Fruit fly (Drosophila melanogaster) whole organism, prepupa: ENCODE measurements around the gene PIG-K.

Source experiments
- CG11294 ChIP-seq: fragments of 200-800 bp; sonication (Bioruptor generic); IDR thresholded peaks from 2 replicates; pipeline ENCODE4 v1.3.6; 2022; ENCODE audit warnings: missing biosample characterization, missing genetic modification characterization
- CG11762 ChIP-seq: fragments of 200-800 bp; sonication (Bioruptor generic); optimal IDR thresholded peaks from 3 replicates; lab custom pipeline; 2016; ENCODE audit warnings: missing biosample characterization, missing genetic modification characterization; ENCODE audit not compliant: insufficient read depth
- CG11902 ChIP-seq: fragments of 200-800 bp; sonication (Bioruptor generic); optimal IDR thresholded peaks from 3 replicates; lab custom pipeline; 2016; ENCODE audit warnings: missing biosample characterization, missing genetic modification characterization
- CG15336 ChIP-seq: fragments of 200-800 bp; sonication (Bioruptor generic); IDR thresholded peaks from 2 replicates; pipeline ENCODE4 v1.3.6; 2022; ENCODE audit warnings: missing biosample characterization, missing genetic modification characterization
- CG1621 ChIP-seq: fragments of 200-800 bp; sonication (Bioruptor generic); optimal IDR thresholded peaks from 3 replicates; lab custom pipeline; 2018; ENCODE audit warnings: missing biosample characterization, mild to moderate bottlenecking, missing genetic modification characterization
- CG16779 ChIP-seq: fragments of 200-800 bp; sonication (Bioruptor generic); optimal IDR thresholded peaks from 3 replicates; lab custom pipeline; 2017; ENCODE audit warnings: missing biosample characterization, mild to moderate bottlenecking, missing genetic modification characterization
- CG31627 ChIP-seq: fragments of 200-800 bp; sonication (Bioruptor generic); optimal IDR thresholded peaks from 3 replicates; lab custom pipeline; 2016; ENCODE audit warnings: missing biosample characterization, missing genetic modification characterization
- CG32006 ChIP-seq: fragments of 200-800 bp; sonication (Bioruptor generic); optimal IDR thresholded peaks from 3 replicates; lab custom pipeline; 2017; ENCODE audit warnings: missing biosample characterization, mild to moderate bottlenecking, missing genetic modification characterization
- CG34406 ChIP-seq: fragments of 200-800 bp; sonication (Bioruptor generic); optimal IDR thresholded peaks from 3 replicates; lab custom pipeline; 2016; ENCODE audit warnings: missing biosample characterization, missing genetic modification characterization
- CG3919 ChIP-seq: fragments of 200-800 bp; sonication (Bioruptor generic); optimal IDR thresholded peaks from 3 replicates; lab custom pipeline; 2016; ENCODE audit warnings: missing biosample characterization, missing genetic modification characterization
- CG6163 ChIP-seq: fragments of 200-800 bp; sonication (Bioruptor generic); IDR thresholded peaks from 3 replicates; pipeline ENCODE4 v1.3.6; 2022; ENCODE audit warnings: missing biosample characterization, missing genetic modification characterization
- CG6276 ChIP-seq: fragments of 200-800 bp; sonication (Bioruptor generic); optimal IDR thresholded peaks from 2 replicates; lab custom pipeline; 2017; ENCODE audit warnings: missing biosample characterization, mild to moderate bottlenecking, missing genetic modification characterization
- CG6792 ChIP-seq: fragments of 200-800 bp; sonication (Bioruptor generic); optimal IDR thresholded peaks from 3 replicates; lab custom pipeline; 2016; ENCODE audit warnings: missing biosample characterization, missing genetic modification characterization
- CG6808 ChIP-seq: fragments of 200-800 bp; sonication (Bioruptor generic); optimal IDR thresholded peaks from 3 replicates; lab custom pipeline; 2017; ENCODE audit warnings: missing biosample characterization, missing genetic modification characterization, mild to moderate bottlenecking, moderate library complexity, missing genetic modification reagents
- CG6854 ChIP-seq: fragments of 200-800 bp; sonication (Bioruptor generic); optimal IDR thresholded peaks from 2 replicates; lab custom pipeline; 2017; ENCODE audit warnings: missing biosample characterization, mild to moderate bottlenecking, missing genetic modification characterization
- CG7368 ChIP-seq: fragments of 200-800 bp; sonication (Bioruptor generic); optimal IDR thresholded peaks from 3 replicates; lab custom pipeline; 2016; ENCODE audit warnings: missing biosample characterization, missing genetic modification characterization
- CG8119 ChIP-seq: fragments of 200-800 bp; sonication (Bioruptor generic); IDR thresholded peaks from 3 replicates; pipeline ENCODE4 v1.3.6; 2022; ENCODE audit warnings: missing biosample characterization, missing genetic modification characterization
- CG8319 ChIP-seq: fragments of 200-800 bp; sonication (Bioruptor generic); optimal IDR thresholded peaks from 3 replicates; lab custom pipeline; 2016; ENCODE audit warnings: missing biosample characterization, missing genetic modification characterization
- CG8632 ChIP-seq: fragments of 200-800 bp; sonication (Bioruptor generic); optimal IDR thresholded peaks from 3 replicates; lab custom pipeline; 2016; ENCODE audit warnings: missing biosample characterization, missing genetic modification characterization
- CG9139 ChIP-seq: fragments of 200-800 bp; sonication (Bioruptor generic); optimal IDR thresholded peaks from 3 replicates; lab custom pipeline; 2017; ENCODE audit warnings: missing biosample characterization, mild to moderate bottlenecking, missing genetic modification characterization
- Eip78C ChIP-seq: fragments of 200-800 bp; sonication (Bioruptor generic); peaks from one replicate; lab custom pipeline; 2016; ENCODE audit warnings: missing biosample characterization, missing genetic modification characterization
- Eip93F ChIP-seq: fragments of 200-800 bp; sonication (Bioruptor generic); optimal IDR thresholded peaks from 2 replicates; lab custom pipeline; 2016; ENCODE audit warnings: missing biosample characterization, mild to moderate bottlenecking, missing genetic modification characterization
- Ets96B ChIP-seq: fragments of 200-800 bp; optimal IDR thresholded peaks from 2 replicates; lab custom pipeline; 2019; ENCODE audit warnings: missing biosample characterization, mild to moderate bottlenecking, missing genetic modification characterization, moderate library complexity
- Gug ChIP-seq: fragments of 200-800 bp; sonication (Bioruptor generic); IDR thresholded peaks from 2 replicates; pipeline ENCODE4 v1.3.6; 2022; ENCODE audit warnings: missing biosample characterization, missing genetic modification characterization
- Hr38 ChIP-seq: sonication (Bioruptor generic); optimal IDR thresholded peaks from 2 replicates; lab custom pipeline; 2016; ENCODE audit warnings: missing biosample characterization, missing genetic modification characterization
- Hr4 ChIP-seq: fragments of 200-800 bp; sonication (Bioruptor generic); optimal IDR thresholded peaks from 3 replicates; lab custom pipeline; 2016; ENCODE audit warnings: missing biosample characterization, missing genetic modification characterization
- Met ChIP-seq: fragments of 200-800 bp; sonication (Bioruptor generic); optimal IDR thresholded peaks from 3 replicates; lab custom pipeline; 2016; ENCODE audit warnings: missing biosample characterization, missing genetic modification characterization
- OdsH ChIP-seq: fragments of 200-800 bp; sonication (Bioruptor generic); optimal IDR thresholded peaks from 3 replicates; lab custom pipeline; 2016; ENCODE audit warnings: missing biosample characterization, missing genetic modification characterization
- Smox ChIP-seq: fragments of 200-800 bp; sonication (Bioruptor generic); optimal IDR thresholded peaks from 3 replicates; lab custom pipeline; 2016; ENCODE audit warnings: missing biosample characterization, missing genetic modification characterization
- Sox14 ChIP-seq: fragments of 200-800 bp; sonication (Bioruptor generic); optimal IDR thresholded peaks from 3 replicates; lab custom pipeline; 2016; ENCODE audit warnings: missing biosample characterization, missing genetic modification characterization
- Sox15 ChIP-seq: fragments of 200-800 bp; sonication (Bioruptor generic); optimal IDR thresholded peaks from 3 replicates; lab custom pipeline; 2016; ENCODE audit warnings: missing biosample characterization, missing genetic modification characterization
- acj6 ChIP-seq: fragments of 200-800 bp; sonication (Bioruptor generic); optimal IDR thresholded peaks from 3 replicates; lab custom pipeline; 2016; ENCODE audit warnings: missing biosample characterization, missing genetic modification characterization
- dsx ChIP-seq: fragments of 200-800 bp; optimal IDR thresholded peaks from 3 replicates; lab custom pipeline; 2019; ENCODE audit warnings: missing biosample characterization, mild to moderate bottlenecking, missing genetic modification characterization, moderate library complexity; ENCODE audit not compliant: poor library complexity, severe bottlenecking
- eg ChIP-seq: fragments of 200-800 bp; sonication (Bioruptor generic); IDR thresholded peaks from 3 replicates; pipeline ENCODE4 v1.3.6; 2022; ENCODE audit warnings: missing biosample characterization, missing genetic modification characterization
- esn ChIP-seq: fragments of 200-800 bp; sonication (Bioruptor generic); optimal IDR thresholded peaks from 2 replicates; lab custom pipeline; 2016; ENCODE audit warnings: missing biosample characterization, mild to moderate bottlenecking, missing genetic modification characterization, moderate library complexity
- fkh ChIP-seq: fragments of 200-800 bp; sonication (Bioruptor generic); optimal IDR thresholded peaks from 3 replicates; lab custom pipeline; 2017; ENCODE audit warnings: missing biosample characterization, mild to moderate bottlenecking, missing genetic modification characterization, moderate library complexity
- pdm3 ChIP-seq: fragments of 200-800 bp; sonication (Bioruptor generic); optimal IDR thresholded peaks from 3 replicates; lab custom pipeline; 2016; ENCODE audit warnings: missing biosample characterization, missing genetic modification characterization
- spab ChIP-seq: fragments of 200-800 bp; sonication (Bioruptor generic); optimal IDR thresholded peaks from 2 replicates; lab custom pipeline; 2017; ENCODE audit warnings: missing biosample characterization, mild to moderate bottlenecking, missing genetic modification characterization, missing genetic modification reagents
- ss ChIP-seq, 2 experiments: fragments of 200-800 bp; sonication (Bioruptor generic); optimal IDR thresholded peaks; 2 replicates in 1 of 2; 3 replicates in 1 of 2; lab custom pipeline; 2017 to 2018; ENCODE audit warnings: mild to moderate bottlenecking in 2 of 2, missing biosample characterization in 2 of 2, missing genetic modification characterization in 2 of 2, moderate library complexity in 1 of 2
- topi ChIP-seq: fragments of 200-800 bp; sonication (Bioruptor generic); optimal IDR thresholded peaks from 3 replicates; lab custom pipeline; 2016; ENCODE audit warnings: missing biosample characterization, missing genetic modification characterization
- vri ChIP-seq: fragments of 200-800 bp; sonication (Bioruptor generic); optimal IDR thresholded peaks from 3 replicates; lab custom pipeline; 2016; ENCODE audit warnings: missing biosample characterization, mild to moderate bottlenecking, missing genetic modification characterization

The PIG-K gene

dm6 chrX:2032160-2032801 is 23.1 kb upstream of the PIG-K start:
- no peak for TF ChIP-seq Met (GFP tag; lab: Kevin White, UChicago)
- peak; percentile 41 for TF ChIP-seq Eip78C (GFP tag; lab: Kevin White, UChicago)
- no peak for TF ChIP-seq CG9139 (GFP tag; lab: Kevin White, UChicago)
- no peak for TF ChIP-seq Gug
- TF ChIP-seq CG6276 = peak; percentile 11
- TF ChIP-seq CG1621 (tag; lab: Kevin White, UChicago) = no peak
- TF ChIP-seq Hr4 = no peak
- TF ChIP-seq CG32006 = peak; percentile 54

DNA sequence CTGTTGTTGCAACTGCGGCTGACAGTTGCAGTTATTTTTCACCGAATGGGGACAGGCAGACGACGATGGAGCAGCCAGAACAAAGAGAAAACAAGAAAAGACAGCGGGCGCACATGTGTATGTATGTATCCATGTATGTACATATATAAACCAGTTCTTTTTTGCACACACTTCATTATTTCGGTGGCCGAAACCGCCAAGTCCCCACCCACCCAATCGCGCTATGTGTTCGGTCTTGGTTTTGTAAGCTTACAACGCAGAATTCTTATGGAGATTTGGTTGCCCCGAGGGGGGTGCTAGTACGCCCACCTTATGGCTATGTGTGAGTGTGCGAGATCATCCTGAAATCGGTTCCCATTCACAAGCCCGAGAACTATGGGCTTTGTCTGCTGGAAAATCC is 22.1 kb upstream of the PIG-K start:
- no peak for TF ChIP-seq topi
- TF ChIP-seq CG6163 (GFP tag; lab: Robert Waterston, UW) = 0 out of 3 replicates have a peak, but pooled peaks have one; percentile 18

DNA sequence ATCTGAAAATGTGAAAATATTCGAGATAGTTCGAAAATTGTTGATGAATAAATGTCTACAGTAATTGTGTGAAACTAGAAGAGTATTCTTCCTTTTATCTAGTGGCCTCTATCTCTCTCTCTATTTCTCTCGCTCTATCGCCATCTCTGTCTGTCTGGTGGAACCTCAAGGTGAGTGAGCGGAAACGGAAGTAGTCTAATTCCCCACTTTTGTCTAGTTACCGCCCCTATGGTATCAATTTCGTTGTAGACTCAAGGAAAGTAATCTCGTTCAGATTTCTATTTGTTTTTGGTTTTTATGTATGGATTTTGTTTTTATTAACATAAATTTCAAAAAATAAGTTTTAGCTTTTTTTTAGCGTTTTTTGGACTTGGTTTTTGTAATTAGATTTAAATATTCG is 15.7 kb upstream of the PIG-K start:
- TF ChIP-seq Smox (GFP tag; lab: Kevin White, UChicago) = no peak
- no peak for TF ChIP-seq CG11902 (GFP tag; lab: Kevin White, UChicago)
- TF ChIP-seq dsx = no peak

DNA sequence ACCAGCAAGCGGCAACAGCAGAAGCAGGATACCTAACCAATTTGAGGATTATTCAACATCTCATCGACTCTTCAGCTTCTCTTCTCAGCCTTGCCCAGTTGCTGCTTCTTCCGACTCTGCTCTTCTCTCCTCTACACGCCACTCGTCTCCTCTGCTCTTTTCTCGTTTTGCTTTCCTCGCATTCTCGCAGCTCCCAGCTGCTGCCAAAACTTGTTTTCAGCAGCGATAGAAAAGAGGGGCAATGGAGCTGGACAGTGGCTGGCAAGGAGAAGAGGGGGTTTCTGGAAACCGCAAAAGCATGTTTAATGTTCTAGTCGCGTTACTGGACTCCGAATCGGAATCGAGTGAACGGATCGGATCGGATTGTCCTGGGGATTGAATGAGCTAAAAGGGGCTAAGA is 4.2 kb upstream of the PIG-K start:
- 0 out of 2 replicates have a peak, but pooled peaks have one; percentile 6 for TF ChIP-seq CG15336 (GFP tag; lab: Robert Waterston, UW)
- 0 out of 3 replicates have a peak, but pooled peaks have one; percentile 1 for TF ChIP-seq CG8119
- 0 out of 3 replicates have a peak, but pooled peaks have one; percentile 8 for TF ChIP-seq CG6163 (GFP tag; lab: Robert Waterston, UW)
- no peak for TF ChIP-seq fkh (GFP tag; lab: Kevin White, UChicago)

dm6 chrX:2012837-2013236 is 3.7 kb upstream of the PIG-K start:
- TF ChIP-seq CG6854 = peak; percentile 74
- no peak for TF ChIP-seq Met (GFP tag; lab: Kevin White, UChicago)
- TF ChIP-seq spab (GFP tag; lab: Kevin White, UChicago) = peak; percentile 48
- TF ChIP-seq acj6 = no peak
- TF ChIP-seq Hr4 = no peak
- no peak for TF ChIP-seq CG6276
- peak; percentile 73 for TF ChIP-seq CG7368 (GFP tag; lab: Kevin White, UChicago)
- peak; percentile 15; the same call in 1 of the 2 replicates for TF ChIP-seq Gug
- no peak for TF ChIP-seq fkh (GFP tag; lab: Kevin White, UChicago)
- peak; percentile 13 for TF ChIP-seq CG34406 (GFP tag; lab: Kevin White, UChicago)
- no peak; the same call in 2 of the 3 replicates for TF ChIP-seq eg (GFP tag; lab: Robert Waterston, UW)
- no peak for TF ChIP-seq pdm3
- 0 out of 2 replicates have a peak, but pooled peaks have one; percentile 14 for TF ChIP-seq CG11294 (GFP tag; lab: Robert Waterston, UW)
- TF ChIP-seq CG32006 = no peak
- no peak for TF ChIP-seq CG8319 (GFP tag; lab: Kevin White, UChicago)
- peak; percentile 32 for TF ChIP-seq CG8632
- 0 out of 3 replicates have a peak, but pooled peaks have one; percentile 18 for TF ChIP-seq CG8119
- peak; percentile 49 for TF ChIP-seq Sox14 (GFP tag; lab: Kevin White, UChicago)
- no peak for TF ChIP-seq OdsH (GFP tag; lab: Kevin White, UChicago)
- TF ChIP-seq ss (GFP tag; optimal IDR thresholded peaks at IDR 0.05; lab: Kevin White, UChicago) = peak; percentile 54 to 80
- TF ChIP-seq CG9139 (GFP tag; lab: Kevin White, UChicago) = no peak
- TF ChIP-seq esn (GFP tag; lab: Kevin White, UChicago) = peak; percentile 64
- no peak for TF ChIP-seq Hr38 (GFP tag; lab: Kevin White, UChicago)
- peak; percentile 19 for TF ChIP-seq CG31627 (GFP tag; lab: Kevin White, UChicago)
- TF ChIP-seq vri (GFP tag; lab: Kevin White, UChicago) = no peak
- peak; percentile 75 for TF ChIP-seq CG6808 (GFP tag; lab: Kevin White, UChicago)
- no peak for TF ChIP-seq Eip93F (GFP tag; lab: Kevin White, UChicago)
- TF ChIP-seq Sox15 (GFP tag; lab: Kevin White, UChicago) = no peak
- TF ChIP-seq CG15336 (GFP tag; lab: Robert Waterston, UW) = peak; percentile 26; the same call in 1 of the 2 replicates
- TF ChIP-seq CG3919 (GFP tag; lab: Kevin White, UChicago) = peak; percentile 60
- peak; percentile 51 for TF ChIP-seq CG6792 (GFP tag; lab: Kevin White, UChicago)
- TF ChIP-seq Ets96B (tag; lab: Kevin White, UChicago) = no peak
- peak; percentile 37 for TF ChIP-seq CG16779
- no peak for TF ChIP-seq CG11762 (GFP tag; lab: Kevin White, UChicago)
- no peak for TF ChIP-seq topi
- peak; percentile 80 for TF ChIP-seq Eip78C (GFP tag; lab: Kevin White, UChicago)
